Worm (Caenorhabditis elegans) whole organism, young adult: Measurements from ENCODE around the gene K06H6.4.
A peak's percentile ranks its signal among the peaks of the same experiment; 100 is the strongest.

Source experiments
- B0261.1 ChIP-seq: sonication (generic microtip); optimal IDR thresholded peaks from 2 replicates; lab custom pipeline; 2016; ENCODE audit warnings: mild to moderate bottlenecking, missing genetic modification characterization, moderate library complexity, missing compliant biosample characterization
- F33H1.4 ChIP-seq: fragments of 200-800 bp; sonication (Bioruptor generic); IDR thresholded peaks from 2 replicates; pipeline ENCODE4 v1.3.6; 2022; ENCODE audit warnings: missing genetic modification reagents, missing genetic modification characterization, missing compliant biosample characterization
- F52B5.7 ChIP-seq: sonication (generic microtip); optimal IDR thresholded peaks from 2 replicates; lab custom pipeline; 2016; ENCODE audit warnings: mild to moderate bottlenecking, missing genetic modification characterization, missing compliant biosample characterization
- F57C9.4 ChIP-seq: sonication (generic microtip); optimal IDR thresholded peaks from 2 replicates; lab custom pipeline; 2017; ENCODE audit warnings: mild to moderate bottlenecking, missing genetic modification characterization, missing compliant biosample characterization
- K11D2.4 ChIP-seq: fragments of 200-800 bp; sonication (Bioruptor generic); IDR thresholded peaks from 2 replicates; pipeline ENCODE4 v1.3.6; 2022; ENCODE audit warnings: missing genetic modification reagents, missing genetic modification characterization, missing compliant biosample characterization
- T26A5.8 ChIP-seq: sonication (generic microtip); optimal IDR thresholded peaks from 2 replicates; lab custom pipeline; 2016; ENCODE audit warnings: missing genetic modification characterization, missing compliant biosample characterization
- Y79H2A.3 ChIP-seq: fragments of 200-800 bp; sonication (Bioruptor generic); conservative IDR thresholded peaks from 2 replicates; pipeline ENCODE4 v1.3.6; 2022; ENCODE audit warnings: missing genetic modification reagents, missing genetic modification characterization, missing compliant biosample characterization
- ZK185.1 ChIP-seq: sonication (generic microtip); optimal IDR thresholded peaks from 2 replicates; lab custom pipeline; 2016; ENCODE audit warnings: mild to moderate bottlenecking, missing genetic modification characterization, missing compliant biosample characterization; ENCODE audit not compliant: poor library complexity, severe bottlenecking
- attf-5 ChIP-seq: fragments of 200-800 bp; sonication (Bioruptor generic); optimal IDR thresholded peaks from 2 replicates; lab custom pipeline; 2018; ENCODE audit warnings: mild to moderate bottlenecking, missing genetic modification characterization, missing compliant biosample characterization
- ccch-3 ChIP-seq: fragments of 200-800 bp; sonication (Bioruptor generic); optimal IDR thresholded peaks from 2 replicates; lab custom pipeline; 2018; ENCODE audit warnings: mild to moderate bottlenecking, missing genetic modification characterization, missing compliant biosample characterization
- cebp-2 ChIP-seq: fragments of 200-800 bp; sonication (Bioruptor generic); IDR thresholded peaks from 2 replicates; pipeline ENCODE4 v1.3.6; 2022; ENCODE audit warnings: missing genetic modification characterization, missing compliant biosample characterization
- ceh-40 ChIP-seq: fragments of 200-800 bp; sonication (Bioruptor generic); IDR thresholded peaks from 2 replicates; pipeline ENCODE4 v1.3.6; 2022; ENCODE audit warnings: missing genetic modification characterization, missing compliant biosample characterization
- dox-1 ChIP-seq: fragments of 200-800 bp; sonication (Bioruptor generic); IDR thresholded peaks from 2 replicates; pipeline ENCODE4 v1.3.6; 2022; ENCODE audit warnings: missing genetic modification reagents, missing genetic modification characterization, missing compliant biosample characterization
- ekl-4 ChIP-seq: fragments of 200-800 bp; sonication (Bioruptor generic); IDR thresholded peaks from 2 replicates; pipeline ENCODE4 v1.3.6; 2022; ENCODE audit warnings: missing genetic modification reagents, missing genetic modification characterization, missing compliant biosample characterization
- gei-17 ChIP-seq: fragments of 200-800 bp; sonication (Bioruptor generic); optimal IDR thresholded peaks from 2 replicates; lab custom pipeline; 2018; ENCODE audit warnings: mild to moderate bottlenecking, missing genetic modification characterization, missing compliant biosample characterization
- hmg-1.2 ChIP-seq: fragments of 200-800 bp; sonication (Bioruptor generic); IDR thresholded peaks from 2 replicates; pipeline ENCODE4 v1.3.6; 2022; ENCODE audit warnings: missing genetic modification reagents, missing genetic modification characterization, missing compliant biosample characterization
- let-607 ChIP-seq, 2 experiments: fragments of 200-800 bp in 1 of 2; sonication (Bioruptor generic) in 1 of 2; sonication (generic microtip) in 1 of 2; optimal IDR thresholded peaks; 2 replicates each; lab custom pipeline; 2016 to 2018; ENCODE audit warnings: mild to moderate bottlenecking in 2 of 2, missing compliant biosample characterization in 2 of 2, missing genetic modification characterization in 2 of 2, moderate library complexity in 2 of 2, missing genotype in 1 of 2
- lin-26 ChIP-seq: fragments of 200-800 bp; sonication (Bioruptor generic); IDR thresholded peaks from 2 replicates; pipeline ENCODE4 v1.3.6; 2022; ENCODE audit warnings: missing genetic modification reagents, missing genetic modification characterization, missing compliant biosample characterization
- lsl-1 ChIP-seq: fragments of 200-800 bp; sonication (Bioruptor generic); optimal IDR thresholded peaks from 2 replicates; lab custom pipeline; 2018; ENCODE audit warnings: mild to moderate bottlenecking, missing genetic modification characterization, moderate library complexity, missing compliant biosample characterization
- madf-3 ChIP-seq: fragments of 200-800 bp; sonication (Bioruptor generic); IDR thresholded peaks from 2 replicates; pipeline ENCODE4 v1.3.6; 2022; ENCODE audit warnings: missing genetic modification reagents, missing genetic modification characterization, missing compliant biosample characterization
- mxl-1 ChIP-seq: sonication (generic microtip); optimal IDR thresholded peaks from 2 replicates; lab custom pipeline; 2016; ENCODE audit warnings: missing genetic modification characterization, missing compliant biosample characterization
- nfyb-1 ChIP-seq: fragments of 200-800 bp; sonication (Bioruptor generic); IDR thresholded peaks from 2 replicates; pipeline ENCODE4 v1.3.6; 2022; ENCODE audit warnings: missing genetic modification reagents, missing genetic modification characterization, missing compliant biosample characterization
- nhr-179 ChIP-seq: sonication (generic microtip); optimal IDR thresholded peaks from 2 replicates; lab custom pipeline; 2016; ENCODE audit warnings: mild to moderate bottlenecking, missing genetic modification characterization, missing compliant biosample characterization
- nhr-80 ChIP-seq: sonication (generic microtip); optimal IDR thresholded peaks from 2 replicates; lab custom pipeline; 2016; ENCODE audit warnings: missing genetic modification characterization, missing compliant biosample characterization
- pbrm-1 ChIP-seq: fragments of 200-800 bp; sonication (Bioruptor generic); IDR thresholded peaks from 2 replicates; pipeline ENCODE4 v1.3.6; 2022; ENCODE audit warnings: missing genetic modification reagents, missing genetic modification characterization, missing compliant biosample characterization
- rec-8 ChIP-seq, 2 experiments: sonication (generic microtip); optimal IDR thresholded peaks; 2 replicates each; lab custom pipeline; 2016; ENCODE audit warnings: mild to moderate bottlenecking in 2 of 2, missing genetic modification characterization in 2 of 2, missing genetic modification reagents in 2 of 2, missing genotype in 2 of 2, missing biosample characterization in 1 of 2, missing compliant biosample characterization in 1 of 2, moderate library complexity in 1 of 2
- snpc-3.4 ChIP-seq: sonication (generic microtip); optimal IDR thresholded peaks from 2 replicates; lab custom pipeline; 2017; ENCODE audit warnings: missing genetic modification characterization, mild to moderate bottlenecking, missing compliant biosample characterization, antibody characterized with exemption, moderate library complexity, missing genotype, missing genetic modification reagents
- sptf-2 ChIP-seq: fragments of 200-800 bp; sonication (Bioruptor generic); optimal IDR thresholded peaks from 2 replicates; lab custom pipeline; 2018; ENCODE audit warnings: mild to moderate bottlenecking, missing genetic modification characterization, missing compliant biosample characterization
- tbp1 ChIP-seq: fragments of 200-800 bp; sonication (Bioruptor generic); optimal IDR thresholded peaks from 2 replicates; lab custom pipeline; 2018; ENCODE audit warnings: mild to moderate bottlenecking, missing genetic modification characterization, missing compliant biosample characterization
- tbx-9 ChIP-seq: sonication (generic microtip); optimal IDR thresholded peaks from 2 replicates; lab custom pipeline; 2016; ENCODE audit warnings: borderline replicate concordance, missing genetic modification characterization, inconsistent platforms, missing compliant biosample characterization
- unc-62 ChIP-seq: fragments of 150-350 bp; optimal IDR thresholded peaks from 2 replicates; lab custom pipeline; 2014; ENCODE audit warnings: missing biosample characterization, missing genetic modification reagents, missing genetic modification characterization
- xnd-1 ChIP-seq: sonication (generic microtip); optimal IDR thresholded peaks from 2 replicates; lab custom pipeline; 2016; ENCODE audit warnings: missing genotype, missing genetic modification reagents, missing genetic modification characterization, missing compliant biosample characterization
- ztf-22 ChIP-seq: fragments of 200-800 bp; sonication (Bioruptor generic); optimal IDR thresholded peaks from 2 replicates; lab custom pipeline; 2018; ENCODE audit warnings: mild to moderate bottlenecking, missing genetic modification characterization, moderate library complexity, missing compliant biosample characterization
- ztf-26 ChIP-seq: sonication (generic microtip); optimal IDR thresholded peaks from 2 replicates; lab custom pipeline; 2017; ENCODE audit warnings: missing genetic modification characterization, missing compliant biosample characterization
- ztf-3 ChIP-seq: fragments of 200-800 bp; sonication (Bioruptor generic); optimal IDR thresholded peaks from 2 replicates; lab custom pipeline; 2018; ENCODE audit warnings: mild to moderate bottlenecking, missing genetic modification characterization, missing compliant biosample characterization

K06H6.4 gene

DNA sequence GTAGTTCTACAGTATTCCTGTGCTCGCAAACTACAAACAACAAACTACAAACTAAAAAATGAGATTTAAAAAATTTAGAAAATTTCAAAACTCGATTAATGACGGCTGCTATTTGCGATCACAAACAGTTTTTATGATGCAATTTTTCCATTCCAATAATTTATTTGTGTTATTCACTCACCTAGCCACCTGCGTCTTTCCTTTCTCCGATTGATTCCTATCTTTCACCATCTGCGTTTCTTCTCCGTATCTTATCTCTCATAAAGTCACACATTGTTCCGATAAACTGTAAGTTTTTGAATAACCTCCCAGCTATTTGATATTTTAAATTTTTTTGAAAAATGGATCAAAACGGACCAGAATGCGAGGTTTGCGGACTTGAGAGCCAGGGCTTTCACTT, 44.9 kb upstream of the K06H6.4 start, which contains the start of gene nhr-132:
Gene nhr-132 (plus strand): TSS at position 271 of the 400 bp plus-strand sequence.
- TF ChIP-seq sptf-2 (GFP tag; lab: Kevin White, UChicago) = no peak
- peak; percentile 30 for TF ChIP-seq attf-5 (GFP tag; lab: Kevin White, UChicago)
- peak; percentile 66; the same call in 1 of the 2 replicates for TF ChIP-seq hmg-1.2
- no peak for TF ChIP-seq ceh-40 (GFP tag; lab: Robert Waterston, UW)
- no peak for TF ChIP-seq ekl-4 (GFP tag; lab: Robert Waterston, UW)
- no peak for TF ChIP-seq Y79H2A.3
- no peak for TF ChIP-seq tbx-9 (tag; lab: Kevin White, UChicago)
- TF ChIP-seq ZK185.1 (tag; lab: Kevin White, UChicago) = no peak
- peak; percentile 47 for TF ChIP-seq nhr-80
- TF ChIP-seq xnd-1 = no peak

DNA sequence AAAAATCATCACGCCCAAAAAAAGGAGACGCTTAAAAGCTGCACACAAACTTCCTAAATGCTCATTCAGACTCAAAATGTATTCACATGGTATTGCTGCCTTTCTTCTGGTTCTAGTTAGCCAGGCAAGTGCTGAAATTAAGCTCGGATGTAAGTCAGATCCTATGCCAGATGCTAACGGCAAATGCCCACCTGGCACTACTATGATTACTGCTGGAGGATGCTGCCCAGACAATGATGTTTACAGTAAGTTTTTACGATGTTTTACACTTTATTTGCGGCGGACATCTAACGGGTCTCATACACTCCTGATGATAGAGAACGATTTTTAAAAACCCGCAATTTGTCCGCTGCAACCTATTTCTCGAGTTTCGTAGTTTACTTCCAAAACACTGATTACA, 42.5 kb upstream of the K06H6.4 start, which contains the start of gene C14C6.5:
Gene C14C6.5 (plus strand): TSS at position 58 of the 400 bp plus-strand sequence.
- TF ChIP-seq gei-17 (GFP tag; lab: Kevin White, UChicago) = no peak

DNA sequence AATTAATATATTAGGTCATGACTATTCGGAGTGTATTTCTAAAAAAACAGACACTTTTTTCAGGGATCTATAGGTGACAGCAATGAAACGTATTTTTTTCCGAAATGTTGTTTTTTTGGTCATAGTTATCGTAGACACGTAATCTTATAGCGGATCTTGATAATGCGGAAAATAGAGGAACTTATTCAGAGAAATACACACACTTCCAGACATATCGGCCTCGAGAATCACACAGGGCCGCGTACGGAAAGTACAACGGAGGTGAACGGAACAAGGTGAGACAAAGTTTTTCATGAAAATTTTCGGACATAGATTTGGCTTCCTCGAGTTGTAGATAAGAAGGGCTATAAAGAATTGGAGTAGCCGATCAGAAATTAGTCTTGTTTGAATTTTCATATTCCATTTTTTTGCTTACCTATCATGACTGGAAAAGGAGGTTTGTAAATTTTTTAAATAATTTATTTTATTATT, 40.0 kb upstream of the K06H6.4 start, which contains the start of gene nhr-155:
Gene nhr-155 (plus strand): TSS at position 421 of the 471 bp plus-strand sequence.
- TF ChIP-seq rec-8 (tag; optimal IDR thresholded peaks at IDR 0.05; lab: Kevin White, UChicago) (no peak), madf-3 (GFP tag; lab: Robert Waterston, UW) (no peak), let-607 (tag; optimal IDR thresholded peaks at IDR 0.05; lab: Kevin White, UChicago) (no peak), F57C9.4 (tag; lab: Kevin White, UChicago) (no peak)
- TF ChIP-seq, all 124 proteins: peak for 0

DNA sequence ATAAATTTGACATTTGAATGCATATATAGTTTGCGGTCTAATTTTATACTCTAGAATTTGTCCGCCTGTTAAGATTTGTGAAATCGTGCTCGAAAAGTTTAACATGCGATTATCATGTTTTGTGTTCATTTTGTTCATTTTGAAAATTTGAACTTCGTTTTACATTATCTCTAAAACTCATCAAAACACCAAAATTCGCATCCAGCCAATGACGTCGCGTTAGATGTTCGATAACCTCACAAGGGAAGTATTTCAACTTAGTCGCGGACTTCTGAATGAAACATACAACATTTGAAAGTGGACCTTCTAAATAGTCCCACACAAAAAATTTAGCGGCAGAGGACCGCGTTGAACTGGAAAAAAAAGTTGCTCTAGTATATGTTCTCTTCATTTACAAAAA, 37.6 kb upstream of the K06H6.4 start:
- TF ChIP-seq ztf-22 (GFP tag; lab: Kevin White, UChicago) = no peak

DNA sequence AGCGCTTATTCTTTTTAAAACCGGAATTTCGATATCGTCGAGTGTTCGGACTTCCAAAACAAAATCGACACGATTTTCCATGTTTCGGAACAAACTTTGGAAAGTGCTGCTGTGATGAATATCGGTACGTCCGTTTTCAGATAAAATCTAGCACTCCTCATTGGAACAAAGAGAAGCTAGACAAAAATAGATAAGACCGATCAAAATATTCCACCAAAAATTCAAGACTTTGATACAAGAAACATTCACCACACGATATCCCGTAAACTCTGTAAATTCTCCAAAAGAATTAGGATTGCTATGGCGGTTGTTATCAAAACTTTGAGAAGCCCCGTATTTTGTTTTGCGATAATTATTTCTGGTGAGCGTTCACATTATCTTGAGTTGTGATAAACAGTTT, 35.9 kb upstream of the K06H6.4 start, which contains the start of gene C14C6.3:
Gene C14C6.3 (plus strand): TSS at position 301 of the 400 bp plus-strand sequence.
- TF ChIP-seq cebp-2 = no peak

DNA sequence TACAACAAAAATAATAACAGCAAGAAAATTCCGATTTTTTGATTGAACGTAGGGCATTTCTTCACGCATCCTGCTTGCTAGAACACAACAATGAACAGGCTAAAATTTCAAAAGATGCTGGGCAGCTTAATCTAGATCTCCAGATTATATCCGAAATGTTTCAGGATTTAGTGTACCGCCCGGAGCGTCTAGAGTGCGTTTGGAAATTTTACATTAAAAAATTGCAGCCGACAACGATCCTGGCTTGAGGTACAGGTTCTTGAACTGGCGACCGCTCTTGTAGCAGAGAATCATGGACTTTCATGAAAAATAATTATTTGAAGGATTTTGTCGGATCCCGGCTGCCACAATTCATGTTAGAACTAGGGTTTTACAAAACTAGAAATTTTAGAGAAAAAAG, 31.1 kb upstream of the K06H6.4 start, which contains the start of gene C14C6.6:
Gene C14C6.6 (minus strand): TSS at position 101 of the 400 bp plus-strand sequence.
- TF ChIP-seq F33H1.4 (GFP tag; lab: Robert Waterston, UW) (no peak), ztf-3 (GFP tag; lab: Kevin White, UChicago) (no peak), ztf-26 (no peak), ccch-3 (GFP tag; lab: Kevin White, UChicago) (no peak), F52B5.7 (tag; lab: Kevin White, UChicago) (no peak), pbrm-1 (GFP tag; lab: Robert Waterston, UW) (no peak), mxl-1 (tag; lab: Kevin White, UChicago) (no peak), snpc-3.4 (tag; lab: Kevin White, UChicago) (no peak), hmg-1.2 (no peak), lin-26 (GFP tag; lab: Robert Waterston, UW) (no peak), K11D2.4 (GFP tag; lab: Robert Waterston, UW) (no peak), lsl-1 (GFP tag; lab: Kevin White, UChicago) (no peak), cebp-2 (no peak), B0261.1 (tag; lab: Kevin White, UChicago) (no peak), dox-1 (no peak), tbp1 (no peak), T26A5.8 (tag; lab: Kevin White, UChicago) (no peak), unc-62 (GFP tag; lab: Kevin White, UChicago) (no peak), nhr-179 (tag; lab: Kevin White, UChicago) (no peak), nfyb-1 (GFP tag; lab: Robert Waterston, UW) (no peak)
- TF ChIP-seq, all 124 proteins: peak for 0
